Fruit fly (Drosophila melanogaster) S2 (cell line): ENCODE results near the gene Mhcl.

Experiments used
- CG8478 ChIP-seq: fragments of >200 bp; optimal IDR thresholded peaks from 2 replicates; lab custom pipeline; 2018
- CTCF ChIP-seq, 2 experiments: fragments of >200 bp; optimal IDR thresholded peaks; 2 replicates each; lab custom pipeline; 2018

The Mhcl gene

DNA sequence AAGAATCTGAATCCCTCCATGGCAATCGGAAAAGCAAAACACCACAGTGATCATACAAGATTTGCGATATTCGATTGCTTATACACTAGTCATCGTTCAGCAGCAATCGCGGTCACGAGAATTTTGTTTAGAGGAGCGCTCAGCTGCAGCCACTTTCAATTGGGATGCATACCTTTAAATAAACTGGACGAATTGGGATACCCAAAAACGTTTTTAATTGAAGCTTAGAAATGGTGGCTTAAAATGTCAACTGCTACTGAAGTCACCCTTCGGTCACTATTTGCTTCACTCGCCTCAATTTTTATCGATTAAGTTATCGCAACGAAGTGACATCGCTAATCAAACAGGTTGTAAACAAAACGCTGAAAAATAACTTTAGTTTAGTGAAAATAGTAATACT is 49.2 kb downstream of the Mhcl start, which contains the start of the genes IKKbeta and CG5013:
Gene IKKbeta, minus strand, starts transcription at position 53 of the 400 bp plus-strand sequence.
Gene CG5013, plus strand, starts transcription at position 302 of the 400 bp plus-strand sequence.
- TF ChIP-seq CG8478 (no peak), CTCF (optimal IDR thresholded peaks at IDR 0.05; lab: Kevin White, UChicago) (peak in 1 of 2 experiments; percentile 19)

DNA sequence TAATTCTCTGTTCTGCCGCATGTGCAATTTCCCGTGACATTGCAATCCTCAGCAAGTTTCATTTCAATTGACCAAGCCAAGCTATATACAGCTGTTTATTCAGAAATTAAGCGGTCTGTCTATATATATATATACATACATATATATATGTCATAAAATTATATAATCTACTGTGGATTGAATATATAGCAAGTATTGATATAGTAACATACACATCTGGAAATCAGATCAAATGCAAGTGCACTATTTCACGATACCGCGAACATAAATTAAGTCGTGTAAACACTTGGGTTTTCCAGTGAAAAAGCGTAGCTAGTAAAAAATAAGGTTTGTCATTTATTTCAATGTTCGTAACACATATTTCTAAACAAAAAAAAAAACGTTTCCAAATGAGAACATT is 52.5 kb downstream of the Mhcl start, which contains the start of gene Jhbp5:
Gene Jhbp5, minus strand, starts transcription at position 101 of the 400 bp plus-strand sequence.
- TF ChIP-seq CTCF (optimal IDR thresholded peaks at IDR 0.05; lab: Kevin White, UChicago) (no peak), CG8478 (no peak)

DNA sequence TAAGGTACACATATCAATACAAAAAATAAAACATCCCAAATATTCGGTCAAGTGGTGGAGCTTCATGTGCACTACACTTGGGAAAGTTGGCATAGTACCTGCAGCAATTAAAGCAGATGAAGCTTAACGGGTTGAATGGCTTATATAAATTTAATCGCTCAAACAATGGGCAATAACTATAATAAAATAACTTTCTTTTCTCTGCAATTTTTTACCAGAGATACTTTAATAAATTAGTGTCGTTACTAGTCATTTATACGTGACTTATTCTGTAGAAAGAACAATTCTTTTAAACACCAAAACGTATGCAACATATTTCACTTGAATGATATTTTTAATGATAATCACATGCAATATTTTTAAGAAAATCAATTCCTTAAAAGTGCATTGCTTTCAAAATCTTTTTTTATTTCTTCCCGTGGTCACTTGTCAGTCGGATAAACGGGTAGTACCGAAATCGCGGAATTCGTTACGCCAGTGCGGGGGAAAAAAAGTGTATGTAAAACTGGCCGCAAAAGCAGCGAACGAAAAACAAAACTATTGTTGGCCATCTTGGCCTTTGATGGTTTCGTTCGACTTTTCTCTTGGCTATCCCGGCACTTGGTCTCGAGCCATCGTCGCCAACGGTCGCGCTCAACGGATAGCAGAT is 55.5 kb downstream of the Mhcl start, which contains the start of gene Jhbp4:
Gene Jhbp4, plus strand, starts transcription at position 599 of the 649 bp plus-strand sequence.
- no peak for TF ChIP-seq CG8478
- TF ChIP-seq CTCF (optimal IDR thresholded peaks at IDR 0.05; lab: Kevin White, UChicago): no peak

DNA sequence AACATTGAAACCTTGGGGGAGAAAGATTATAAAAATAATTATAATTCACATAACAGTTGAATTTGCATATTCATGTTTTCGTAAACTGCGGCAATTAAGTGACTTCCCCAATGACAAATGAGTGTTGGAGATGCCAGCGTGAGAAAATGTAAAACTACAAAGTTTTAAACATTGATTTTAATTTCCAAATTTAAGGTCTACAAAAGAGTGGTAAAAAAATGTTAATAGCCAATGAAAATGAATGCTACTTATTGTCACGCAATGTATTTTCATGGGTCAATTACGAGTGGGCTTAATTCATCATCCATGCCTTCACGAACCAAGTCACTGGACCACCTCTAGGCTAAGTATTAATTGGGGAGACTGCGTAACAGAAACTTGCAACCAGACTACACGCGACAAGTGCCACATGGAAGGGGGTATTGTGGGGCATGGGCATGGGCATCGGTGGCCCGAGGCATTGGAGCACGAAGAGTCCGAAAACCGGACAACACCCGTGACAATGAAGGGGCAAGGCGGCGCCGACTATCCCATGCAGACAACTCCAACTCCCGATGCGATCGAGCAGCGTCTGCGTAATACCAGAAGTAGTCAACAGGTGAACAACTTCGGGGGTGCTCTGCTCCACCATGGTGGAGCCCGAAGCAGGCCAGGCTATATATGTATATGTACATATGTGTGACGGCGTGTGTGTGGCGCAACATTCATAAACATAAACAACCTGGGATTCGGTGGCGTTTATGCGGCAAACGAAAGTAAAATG is 56.2 kb downstream of the Mhcl start:
- no peak for TF ChIP-seq CG8478
- no peak for TF ChIP-seq CTCF (optimal IDR thresholded peaks at IDR 0.05; lab: Kevin White, UChicago)

DNA sequence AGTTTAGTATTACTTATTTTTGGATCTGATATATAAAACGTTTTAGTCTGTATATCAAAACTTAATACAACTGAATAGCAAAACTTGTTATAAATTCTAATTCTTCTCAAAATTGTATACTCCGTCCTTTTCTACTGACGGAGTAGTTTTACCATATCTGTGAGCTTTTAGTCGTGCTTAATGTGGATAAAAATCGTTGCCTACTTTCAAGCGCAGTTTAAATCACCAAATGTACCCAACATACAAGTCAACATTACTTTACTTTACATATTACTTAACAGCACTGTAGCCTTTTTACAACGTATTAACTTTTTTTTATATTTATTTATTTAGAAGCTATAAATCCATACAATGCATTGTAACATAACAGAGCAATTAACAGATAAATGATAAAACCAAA is 57.6 kb downstream of the Mhcl start:
- TF ChIP-seq CG8478: no peak
- TF ChIP-seq CTCF (optimal IDR thresholded peaks at IDR 0.05; lab: Kevin White, UChicago): peak in 1 of 2 experiments; percentile 54

DNA sequence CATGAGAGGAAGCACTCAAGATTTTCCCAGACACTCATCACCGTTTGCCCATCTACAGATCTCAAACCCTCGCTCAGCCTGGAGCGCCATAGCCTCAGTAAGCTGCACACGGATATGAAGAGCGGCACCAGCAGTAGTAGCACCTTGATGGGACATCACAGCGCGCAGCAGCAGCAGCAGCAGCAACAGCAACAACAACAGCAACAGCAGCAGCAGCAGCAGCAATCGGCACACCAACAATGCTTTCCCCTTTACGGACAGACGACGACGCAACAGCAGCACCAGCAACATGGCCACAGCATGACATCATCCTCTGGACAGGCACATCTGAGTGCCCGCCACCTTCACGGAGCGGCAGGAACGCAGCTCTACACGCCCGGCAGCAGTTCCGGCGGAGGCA is 59.0 kb downstream of the Mhcl start:
- TF ChIP-seq CG8478 (no peak), CTCF (optimal IDR thresholded peaks at IDR 0.05; lab: Kevin White, UChicago) (no peak)

DNA sequence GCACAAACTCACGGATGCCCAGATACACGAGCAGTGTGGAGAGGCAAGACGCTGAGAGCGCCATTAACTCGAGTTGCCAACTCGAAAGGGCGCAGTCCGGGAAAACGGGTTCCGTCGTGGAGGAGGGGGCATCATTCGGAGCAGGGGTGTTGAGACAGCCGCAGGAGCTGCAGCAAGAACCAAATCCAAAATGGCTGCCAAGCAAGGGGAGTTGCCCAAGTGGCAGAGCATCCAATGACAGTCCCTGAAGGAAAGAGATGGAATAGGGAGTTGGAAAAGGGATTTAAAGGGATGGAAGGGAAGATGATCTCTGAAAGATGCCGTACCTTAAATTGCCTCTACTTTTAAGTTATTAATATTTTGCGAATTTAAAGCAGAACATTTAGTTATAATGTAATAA is 60.5 kb downstream of the Mhcl start:
- no peak for TF ChIP-seq CG8478
- TF ChIP-seq CTCF (optimal IDR thresholded peaks at IDR 0.05; lab: Kevin White, UChicago): no peak

DNA sequence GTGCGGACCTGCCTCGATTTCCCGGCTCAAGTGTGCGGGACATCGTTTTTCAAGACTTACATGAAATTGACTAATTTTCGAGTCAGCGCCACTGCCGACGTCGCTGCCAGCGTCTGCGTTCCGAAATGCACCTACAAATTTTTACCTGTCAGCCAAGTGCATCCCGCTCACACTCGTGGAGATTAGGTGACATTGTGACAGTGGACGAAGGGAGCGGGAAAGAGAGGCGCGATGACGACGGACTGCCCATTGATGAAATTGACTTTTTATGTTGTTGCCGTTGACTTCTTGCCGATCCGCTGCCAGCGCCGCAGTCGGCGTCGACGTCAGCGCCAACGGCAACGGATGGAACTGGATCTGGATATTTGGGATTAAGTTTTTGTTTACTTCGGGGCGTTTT is 64.4 kb downstream of the Mhcl start:
- TF ChIP-seq CTCF (optimal IDR thresholded peaks at IDR 0.05; lab: Kevin White, UChicago): no peak
- TF ChIP-seq CG8478: no peak

DNA sequence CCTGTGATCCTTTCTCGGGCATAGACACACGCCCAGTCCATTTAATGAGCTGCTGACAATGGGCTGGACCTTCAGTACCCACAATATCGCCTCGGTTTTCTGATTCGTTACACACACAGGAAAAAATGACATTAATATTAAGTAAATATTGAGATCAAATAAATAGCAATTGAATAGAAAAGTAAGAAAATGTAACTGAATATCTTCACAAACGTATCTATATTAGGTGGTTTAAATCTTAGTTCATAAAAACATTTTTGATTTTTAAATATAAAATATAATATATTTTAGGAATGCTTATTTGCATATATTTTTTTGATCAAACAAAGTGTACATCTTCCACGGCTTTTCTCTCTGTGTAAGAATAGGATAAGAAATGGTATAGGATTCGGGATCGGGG is 64.8 kb downstream of the Mhcl start:
- TF ChIP-seq CG8478 (no peak), CTCF (optimal IDR thresholded peaks at IDR 0.05; lab: Kevin White, UChicago) (no peak)

DNA sequence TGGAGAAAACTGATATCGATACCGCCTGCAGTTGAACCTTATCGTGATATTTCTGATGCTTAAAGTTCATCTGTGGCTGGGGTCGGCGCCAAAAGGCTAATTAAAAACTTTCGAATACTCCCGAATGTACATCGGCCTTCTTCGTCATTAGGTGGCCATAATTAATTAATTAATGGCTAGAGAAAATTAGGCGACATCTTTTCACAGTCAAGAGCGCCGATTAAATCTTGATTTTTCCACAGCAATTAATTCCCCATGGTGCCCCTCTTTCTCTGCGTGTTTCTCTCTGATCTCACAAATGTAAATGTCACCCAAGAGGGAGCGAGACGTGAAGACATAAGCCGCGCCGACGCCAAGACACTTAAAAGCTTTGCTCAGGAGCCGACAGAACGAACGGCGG is 68.1 kb downstream of the Mhcl start:
- TF ChIP-seq CTCF (optimal IDR thresholded peaks at IDR 0.05; lab: Kevin White, UChicago): no peak
- no peak for TF ChIP-seq CG8478

DNA sequence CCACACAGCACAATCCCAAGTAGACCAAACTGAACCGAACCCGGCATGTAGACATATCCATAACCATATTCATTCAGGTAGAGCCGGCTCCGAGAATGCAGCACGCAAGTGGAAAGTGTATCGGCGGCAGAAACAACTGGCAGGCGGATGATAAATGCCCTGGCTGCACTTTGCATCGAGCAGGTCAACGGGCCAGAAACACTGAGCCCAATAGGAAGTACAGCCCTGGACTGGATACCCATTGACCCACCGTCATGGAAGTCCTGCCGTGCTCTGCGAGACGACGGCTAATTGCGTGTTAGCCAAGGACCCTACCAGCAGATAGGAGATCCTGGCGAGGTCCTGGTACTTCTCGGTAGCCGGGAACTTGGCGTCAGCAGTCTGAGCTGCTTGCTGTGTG is 69.0 kb downstream of the Mhcl start:
- TF ChIP-seq CG8478: no peak
- TF ChIP-seq CTCF (optimal IDR thresholded peaks at IDR 0.05; lab: Kevin White, UChicago): no peak

DNA sequence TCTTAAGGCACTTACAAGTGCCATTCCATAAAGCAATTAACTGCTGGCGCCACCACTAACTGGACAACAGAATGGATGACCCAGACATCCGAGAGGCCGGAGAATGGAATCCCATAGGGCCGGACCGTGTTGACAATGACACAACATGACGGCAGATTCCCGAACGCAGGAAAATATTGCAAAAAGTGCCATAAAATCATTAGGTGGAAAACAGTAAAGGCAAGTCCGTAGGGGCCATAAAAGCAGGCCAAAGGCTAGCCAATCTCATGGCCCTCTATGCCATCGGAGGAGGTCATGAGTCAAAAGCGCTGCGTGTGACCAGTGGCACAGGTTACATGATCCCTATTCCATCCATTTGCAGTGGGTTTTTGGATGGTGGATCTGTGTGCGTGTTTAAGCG is 69.9 kb downstream of the Mhcl start:
- TF ChIP-seq CTCF (optimal IDR thresholded peaks at IDR 0.05; lab: Kevin White, UChicago): no peak
- TF ChIP-seq CG8478: no peak

DNA sequence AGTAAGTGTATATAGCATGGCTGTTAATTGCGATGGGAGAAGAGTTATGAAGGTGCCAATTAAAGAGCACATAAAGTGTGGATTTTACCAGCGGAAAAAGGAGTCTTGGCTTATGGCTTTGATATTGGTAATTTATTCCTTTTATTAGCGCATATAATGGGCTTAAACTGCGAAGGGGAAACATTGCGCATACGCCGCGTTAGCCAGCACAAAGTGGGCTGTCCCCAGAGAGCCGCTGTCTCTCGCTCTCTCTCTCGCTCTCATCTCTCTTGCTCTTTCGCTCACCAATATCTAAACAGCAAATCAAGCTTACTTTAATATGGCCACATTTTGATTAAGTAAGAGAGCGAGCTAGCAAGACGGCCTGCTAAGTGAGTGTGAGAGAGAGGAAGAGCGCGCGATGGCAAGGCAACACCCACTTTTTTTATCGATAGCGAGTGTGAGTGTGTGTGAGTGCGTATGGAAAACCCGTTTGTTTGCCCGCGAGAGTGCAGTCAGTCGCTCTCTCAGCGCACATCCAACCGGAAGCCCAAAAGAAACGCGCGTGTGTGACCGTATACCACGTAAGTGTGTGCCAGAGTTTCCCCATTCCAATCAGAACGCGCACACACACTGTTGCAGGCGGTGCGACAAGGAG is 72.9 kb downstream of the Mhcl start, which contains the start of gene pnr:
Gene pnr, plus strand, starts transcription at position 493 of the 637 bp plus-strand sequence.
- TF ChIP-seq CTCF (optimal IDR thresholded peaks at IDR 0.05; lab: Kevin White, UChicago) (peak in 1 of 2 experiments; percentile 3), CG8478 (no peak)

DNA sequence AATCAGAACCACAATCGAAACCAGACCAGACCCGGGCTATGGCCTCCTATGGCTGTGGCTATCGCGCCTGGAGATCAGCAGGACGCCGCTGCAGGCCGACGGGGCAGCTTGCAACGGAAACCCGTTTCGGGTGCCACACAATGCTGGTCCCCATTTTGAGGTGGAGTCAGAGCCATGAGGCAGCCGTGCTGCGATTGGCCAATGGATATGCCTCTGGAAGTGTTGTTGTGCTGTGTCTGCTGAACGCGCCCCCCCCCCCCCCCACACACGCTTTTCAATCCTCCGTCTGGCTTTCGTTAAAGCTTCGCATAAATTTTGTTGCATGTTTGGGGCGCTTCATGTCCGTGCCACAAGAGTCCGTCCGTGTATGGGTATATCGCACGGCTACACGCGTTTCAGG is 74.5 kb downstream of the Mhcl start:
- TF ChIP-seq CTCF (optimal IDR thresholded peaks at IDR 0.05; lab: Kevin White, UChicago): no peak
- TF ChIP-seq CG8478: no peak

DNA sequence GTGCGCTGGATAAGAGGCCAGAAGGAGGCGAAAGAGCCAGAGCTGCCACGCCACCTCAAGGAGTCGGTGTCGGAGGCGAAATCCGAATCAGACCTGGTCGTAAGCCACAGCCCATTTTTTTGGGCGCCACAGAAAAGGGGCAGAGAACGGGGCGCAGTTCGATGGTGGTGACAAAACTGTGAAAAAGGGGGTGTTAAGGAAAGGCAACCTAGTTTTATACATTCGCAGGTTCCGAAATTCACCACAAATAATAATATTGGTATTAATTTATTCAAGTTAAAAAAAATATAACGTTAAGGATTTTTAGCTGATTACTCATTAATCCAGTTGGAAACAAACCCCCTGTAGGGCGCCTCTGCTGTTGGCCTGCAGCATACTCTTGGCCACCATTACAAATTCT is 74.9 kb downstream of the Mhcl start:
- TF ChIP-seq CTCF (optimal IDR thresholded peaks at IDR 0.05; lab: Kevin White, UChicago) (no peak), CG8478 (no peak)

DNA sequence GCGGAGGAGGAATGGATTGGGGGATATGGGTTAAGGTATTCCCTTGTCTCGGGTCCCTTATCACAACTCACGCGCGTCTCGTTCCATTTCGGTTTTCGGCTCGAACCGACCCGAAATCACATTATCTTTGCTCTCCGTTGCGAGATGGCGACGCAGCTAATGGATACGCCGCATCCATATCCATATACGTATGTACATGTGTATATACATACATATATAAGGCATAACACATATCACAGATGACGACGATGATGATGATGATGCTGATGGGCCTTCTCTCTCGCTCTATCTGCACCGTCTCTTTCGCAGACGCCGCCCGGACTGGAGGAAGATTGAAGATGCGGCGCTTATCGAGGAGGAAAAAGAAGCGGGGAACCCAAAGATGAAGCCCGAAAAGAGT is 76.6 kb downstream of the Mhcl start:
- TF ChIP-seq CG8478 (no peak), CTCF (optimal IDR thresholded peaks at IDR 0.05; lab: Kevin White, UChicago) (no peak)
